Worm (Caenorhabditis elegans) whole organism, L1 larva: ENCODE data around the gene nmat-1.

Experiments used
- aha-1 ChIP-seq: fragments of 150-350 bp; optimal IDR thresholded peaks from 2 replicates; lab custom pipeline; 2014; ENCODE audit warnings: missing biosample characterization, missing genetic modification characterization
- aly-2 ChIP-seq: fragments of 150-350 bp; optimal IDR thresholded peaks from 2 replicates; lab custom pipeline; 2014; ENCODE audit warnings: missing biosample characterization, missing genetic modification characterization
- ama-1 ChIP-seq: fragments of 150-350 bp; optimal IDR thresholded peaks from 2 replicates; lab custom pipeline; 2014
- ceh-63 ChIP-seq: fragments of 200-800 bp; sonication (Bioruptor generic); optimal IDR thresholded peaks from 2 replicates; lab custom pipeline; 2018; ENCODE audit warnings: mild to moderate bottlenecking, missing genetic modification characterization, missing compliant biosample characterization
- ceh-8 ChIP-seq: fragments of 200-800 bp; sonication (Bioruptor generic); optimal IDR thresholded peaks from 2 replicates; lab custom pipeline; 2018; ENCODE audit warnings: mild to moderate bottlenecking, missing genetic modification characterization, moderate library complexity, missing compliant biosample characterization
- ceh-90 ChIP-seq: sonication (generic microtip); optimal IDR thresholded peaks from 2 replicates; lab custom pipeline; 2016; ENCODE audit warnings: missing genetic modification characterization, missing compliant biosample characterization
- ces-1 ChIP-seq: fragments of 150-350 bp; optimal IDR thresholded peaks from 2 replicates; lab custom pipeline; 2014; ENCODE audit warnings: missing biosample characterization, missing genetic modification reagents, missing genetic modification characterization
- efl-1 ChIP-seq, 4 experiments: fragments of 150-350 bp; optimal IDR thresholded peaks in 3 of 4; peaks in 1 of 4; 1 replicate in 1 of 4; 2 replicates in 3 of 4; lab custom pipeline; 2014; ENCODE audit warnings: missing biosample characterization in 2 of 4, missing genetic modification characterization in 2 of 4, missing genetic modification reagents in 2 of 4
- efl-3 ChIP-seq: fragments of 200-800 bp; sonication (Bioruptor generic); optimal IDR thresholded peaks from 2 replicates; lab custom pipeline; 2018; ENCODE audit warnings: mild to moderate bottlenecking, missing genetic modification characterization, missing compliant biosample characterization
- egl-13 ChIP-seq: sonication (generic microtip); optimal IDR thresholded peaks from 2 replicates; lab custom pipeline; 2016; ENCODE audit warnings: missing genotype, missing genetic modification reagents, missing genetic modification characterization, missing compliant biosample characterization
- egl-27 ChIP-seq, 2 experiments: fragments of 150-350 bp in 1 of 2; sonication (generic microtip); optimal IDR thresholded peaks; 3 replicates each; lab custom pipeline; 2017 to 2018; ENCODE audit warnings: missing biosample characterization in 2 of 2, missing genetic modification characterization in 2 of 2, missing genetic modification reagents in 2 of 2
- elt-2 ChIP-seq: sonication (generic microtip); optimal IDR thresholded peaks from 2 replicates; lab custom pipeline; 2016; ENCODE audit warnings: missing genetic modification characterization, mild to moderate bottlenecking, inconsistent platforms, missing compliant biosample characterization, missing genetic modification reagents
- elt-3 ChIP-seq, 6 experiments: fragments of 150-350 bp in 1 of 6; sonication (generic microtip); optimal IDR thresholded peaks; 2 replicates each; lab custom pipeline; 2017 to 2018; ENCODE audit warnings: missing biosample characterization in 6 of 6, missing genetic modification characterization in 6 of 6, inconsistent platforms in 1 of 6
- fkh-10 ChIP-seq: sonication (generic microtip); optimal IDR thresholded peaks from 2 replicates; lab custom pipeline; 2017; ENCODE audit warnings: missing biosample characterization, missing genetic modification reagents, missing genetic modification characterization
- fkh-4 ChIP-seq: sonication (generic microtip); optimal IDR thresholded peaks from 2 replicates; lab custom pipeline; 2016; ENCODE audit warnings: missing compliant biosample characterization, missing genetic modification characterization, borderline replicate concordance
- fkh-8 ChIP-seq: sonication (generic microtip); optimal IDR thresholded peaks from 2 replicates; lab custom pipeline; 2016; ENCODE audit warnings: mild to moderate bottlenecking, missing genetic modification characterization, missing compliant biosample characterization
- hlh-4 ChIP-seq: sonication (generic microtip); optimal IDR thresholded peaks from 2 replicates; lab custom pipeline; 2016; ENCODE audit warnings: mild to moderate bottlenecking, missing genetic modification characterization, missing compliant biosample characterization
- irx-1 ChIP-seq: sonication (generic microtip); optimal IDR thresholded peaks from 2 replicates; lab custom pipeline; 2016; ENCODE audit warnings: missing genetic modification characterization, missing compliant biosample characterization
- lin-14 ChIP-seq: fragments of 200-800 bp; sonication (Bioruptor generic); optimal IDR thresholded peaks from 2 replicates; lab custom pipeline; 2018; ENCODE audit warnings: mild to moderate bottlenecking, missing genetic modification characterization, moderate library complexity, missing compliant biosample characterization
- lin-15B ChIP-seq: fragments of 150-350 bp; sonication (generic microtip); optimal IDR thresholded peaks from 3 replicates; lab custom pipeline; 2014; ENCODE audit warnings: missing biosample characterization, missing genetic modification characterization
- lsy-2 ChIP-seq, 2 experiments: fragments of 150-350 bp; optimal IDR thresholded peaks; 2 replicates each; lab custom pipeline; 2014; ENCODE audit warnings: missing biosample characterization in 2 of 2, missing genetic modification characterization in 2 of 2
- mab-9 ChIP-seq: fragments of 200-800 bp; sonication (Bioruptor generic); IDR thresholded peaks from 2 replicates; pipeline ENCODE4 v1.3.6; 2022; ENCODE audit warnings: missing genetic modification reagents, missing genetic modification characterization, missing compliant biosample characterization
- mdl-1 ChIP-seq, 2 experiments: fragments of 150-350 bp; optimal IDR thresholded peaks; 2 replicates each; lab custom pipeline; 2014 to 2017; ENCODE audit warnings: missing biosample characterization in 2 of 2, missing genetic modification characterization in 2 of 2, inconsistent platforms in 1 of 2
- nhr-11 ChIP-seq: fragments of 150-350 bp; optimal IDR thresholded peaks from 2 replicates; lab custom pipeline; 2014; ENCODE audit warnings: missing biosample characterization, missing genetic modification characterization
- nhr-19 ChIP-seq: fragments of 200-800 bp; sonication (Bioruptor generic); conservative IDR thresholded peaks from 2 replicates; pipeline ENCODE4 v1.3.6; 2022; ENCODE audit warnings: missing genetic modification characterization, missing compliant biosample characterization
- nhr-20 ChIP-seq: sonication (generic microtip); optimal IDR thresholded peaks from 2 replicates; lab custom pipeline; 2016; ENCODE audit warnings: mild to moderate bottlenecking, missing genetic modification characterization, missing compliant biosample characterization
- nhr-28 ChIP-seq: fragments of 150-350 bp; optimal IDR thresholded peaks from 2 replicates; lab custom pipeline; 2014; ENCODE audit warnings: missing biosample characterization, missing genetic modification characterization
- nhr-47 ChIP-seq: sonication (generic microtip); optimal IDR thresholded peaks from 2 replicates; lab custom pipeline; 2016; ENCODE audit warnings: mild to moderate bottlenecking, missing genetic modification characterization, moderate library complexity, missing compliant biosample characterization
- nhr-71 ChIP-seq: sonication (generic microtip); optimal IDR thresholded peaks from 2 replicates; lab custom pipeline; 2016; ENCODE audit warnings: mild to moderate bottlenecking, missing genetic modification characterization, moderate library complexity, missing compliant biosample characterization
- nhr-76 ChIP-seq: sonication (generic microtip); optimal IDR thresholded peaks from 2 replicates; lab custom pipeline; 2017; ENCODE audit warnings: missing biosample characterization, missing genetic modification characterization
- nhr-84 ChIP-seq: sonication (generic microtip); optimal IDR thresholded peaks from 2 replicates; lab custom pipeline; 2017; ENCODE audit warnings: missing biosample characterization, missing genetic modification characterization
- nhr-90 ChIP-seq: sonication (generic microtip); optimal IDR thresholded peaks from 2 replicates; lab custom pipeline; 2016; ENCODE audit warnings: mild to moderate bottlenecking, missing genetic modification characterization, missing compliant biosample characterization; ENCODE audit not compliant: poor library complexity
- rnt-1 ChIP-seq: sonication (generic microtip); optimal IDR thresholded peaks from 2 replicates; lab custom pipeline; 2016; ENCODE audit warnings: mild to moderate bottlenecking, missing genetic modification characterization, moderate library complexity, missing compliant biosample characterization
- snu-23 ChIP-seq: sonication (generic microtip); optimal IDR thresholded peaks from 2 replicates; lab custom pipeline; 2016; ENCODE audit warnings: missing genetic modification characterization, missing compliant biosample characterization
- sox-4 ChIP-seq: sonication (generic microtip); optimal IDR thresholded peaks from 2 replicates; lab custom pipeline; 2016; ENCODE audit warnings: missing genetic modification characterization, missing compliant biosample characterization
- sptf-1 ChIP-seq: fragments of 150-350 bp; optimal IDR thresholded peaks from 2 replicates; lab custom pipeline; 2014; ENCODE audit warnings: missing biosample characterization, missing genetic modification characterization
- tbx-2 ChIP-seq: sonication (generic microtip); optimal IDR thresholded peaks from 2 replicates; lab custom pipeline; 2016; ENCODE audit warnings: missing genetic modification characterization, missing compliant biosample characterization
- unc-62 ChIP-seq: fragments of 150-350 bp; optimal IDR thresholded peaks from 2 replicates; lab custom pipeline; 2014; ENCODE audit warnings: missing biosample characterization, missing genetic modification reagents, missing genetic modification characterization
- unc-98 ChIP-seq: fragments of 200-800 bp; sonication (Bioruptor generic); IDR thresholded peaks from 2 replicates; pipeline ENCODE4 v1.3.6; 2022; ENCODE audit warnings: missing genetic modification characterization, missing compliant biosample characterization
- vab-15 ChIP-seq: sonication (generic microtip); optimal IDR thresholded peaks from 2 replicates; lab custom pipeline; 2017; ENCODE audit warnings: missing genotype, mild to moderate bottlenecking, missing genetic modification characterization, missing compliant biosample characterization
- xbp-1 ChIP-seq: sonication (generic microtip); optimal IDR thresholded peaks from 2 replicates; lab custom pipeline; 2016; ENCODE audit warnings: missing genetic modification characterization, missing compliant biosample characterization
- zag-1 ChIP-seq: fragments of 150-350 bp; optimal IDR thresholded peaks from 2 replicates; lab custom pipeline; 2014; ENCODE audit warnings: missing biosample characterization, missing genetic modification characterization
- zip-4 ChIP-seq: fragments of 200-800 bp; sonication (Bioruptor generic); optimal IDR thresholded peaks from 2 replicates; lab custom pipeline; 2018; ENCODE audit warnings: mild to moderate bottlenecking, missing genetic modification characterization, moderate library complexity, missing compliant biosample characterization
- ztf-4 ChIP-seq: fragments of 150-350 bp; optimal IDR thresholded peaks from 2 replicates; lab custom pipeline; 2014; ENCODE audit warnings: missing biosample characterization, missing genetic modification characterization

Gene nmat-1

DNA sequence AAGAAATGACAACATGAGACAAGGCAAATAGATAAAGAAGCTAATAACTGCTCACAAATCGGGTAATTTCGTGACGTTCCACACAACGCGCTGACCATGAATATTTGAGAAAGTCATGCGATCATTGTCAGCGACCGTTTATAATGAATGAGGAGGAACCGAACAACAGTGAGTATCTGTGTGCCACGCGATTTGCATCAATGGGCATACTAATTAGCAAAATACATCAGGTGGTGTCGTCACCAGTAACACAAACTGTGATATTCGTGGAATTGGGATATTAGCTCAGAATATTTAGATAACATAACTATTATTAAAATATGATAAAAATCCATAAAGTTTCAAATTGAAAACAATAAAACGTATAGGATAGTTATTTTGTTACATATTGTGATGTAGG lies 16.8 kb upstream of the nmat-1 start (continued):
- TF ChIP-seq aha-1 (tag; lab: Kevin White, UChicago) (no peak), xbp-1 (tag; lab: Kevin White, UChicago) (no peak), fkh-10 (GFP tag; lab: Kevin White, UChicago) (no peak), ceh-63 (GFP tag; lab: Kevin White, UChicago) (no peak), egl-13 (tag; lab: Kevin White, UChicago) (no peak), ceh-8 (GFP tag; lab: Kevin White, UChicago) (peak; percentile 73), lsy-2 (tag; optimal IDR thresholded peaks at IDR 0.05; lab: Kevin White, UChicago) (no peak), elt-2 (no peak), sox-4 (peak; percentile 22), elt-3 (tag; optimal IDR thresholded peaks at IDR 0.05; lab: Kevin White, UChicago) (no peak)

ce11 chrX:12033937-12034336 lies 16.1 kb upstream of the nmat-1 start, which contains the start of gene tsp-20:
Gene tsp-20, minus strand, starts transcription at chrX:12034037.
- TF ChIP-seq rnt-1 (tag; lab: Kevin White, UChicago) (no peak), sptf-1 (tag; lab: Kevin White, UChicago) (no peak), egl-27 (tag; optimal IDR thresholded peaks at IDR 0.05; lab: Kevin White, UChicago) (no peak), ceh-90 (tag; lab: Kevin White, UChicago) (no peak), ces-1 (no peak), nhr-71 (no peak), mdl-1 (tag; optimal IDR thresholded peaks at IDR 0.05; lab: Kevin White, UChicago) (no peak), unc-98 (no peak), nhr-20 (no peak), ztf-4 (tag; lab: Kevin White, UChicago) (no peak), irx-1 (tag; lab: Kevin White, UChicago) (no peak)

DNA sequence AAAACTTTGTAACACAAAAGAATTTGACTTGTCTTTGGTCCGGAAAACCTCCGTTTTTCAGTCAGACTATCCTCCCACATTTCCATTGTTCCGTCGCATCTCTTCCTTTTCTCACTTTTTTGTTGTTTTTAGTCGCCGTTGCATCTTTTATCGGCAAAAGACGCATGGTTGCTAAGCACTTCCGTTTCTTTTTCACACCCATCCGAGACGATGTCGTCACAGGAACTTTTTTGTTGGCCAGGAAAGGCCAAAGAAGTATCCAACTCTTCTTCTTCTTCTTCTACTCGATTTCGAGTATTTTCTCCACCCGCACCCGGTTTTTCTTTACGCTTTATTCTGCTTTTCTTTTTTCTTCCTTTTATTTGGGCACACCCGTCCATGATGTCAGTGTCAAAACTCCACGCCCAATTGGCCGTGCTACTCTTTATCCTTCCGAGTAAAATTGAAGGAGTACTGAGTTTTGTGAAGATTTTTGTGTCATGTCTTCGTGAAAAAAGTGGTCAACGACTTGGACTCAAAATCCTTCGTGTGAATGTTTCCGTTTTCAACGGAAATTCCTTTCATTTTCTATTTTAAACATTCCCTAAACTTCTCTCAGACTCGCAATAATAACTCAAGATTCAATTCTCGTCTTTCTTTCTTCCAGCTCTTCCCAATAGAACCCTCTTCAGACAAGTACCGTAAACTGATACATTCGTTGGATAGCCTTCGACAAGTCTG lies 7.4 kb upstream of the nmat-1 start, which contains the start of gene B0198.2:
TSS of gene B0198.2 (plus strand) at position 670 of the 720 bp plus-strand sequence.
- no peak for TF ChIP-seq sptf-1 (tag; lab: Kevin White, UChicago)
- peak; percentile 62 for TF ChIP-seq lin-14 (GFP tag; lab: Kevin White, UChicago)
- peak; percentile 65 for TF ChIP-seq fkh-10 (GFP tag; lab: Kevin White, UChicago)
- TF ChIP-seq lin-15B (tag; lab: Kevin White, UChicago), result no peak
- TF ChIP-seq unc-98, result no peak
- no peak for TF ChIP-seq nhr-11
- no peak for TF ChIP-seq efl-3 (GFP tag; lab: Kevin White, UChicago)
- TF ChIP-seq nhr-76, result no peak
- TF ChIP-seq efl-1 (optimal IDR thresholded peaks at IDR 0.05; lab: Kevin White, UChicago), result no peak
- TF ChIP-seq efl-1 (GFP tag; optimal IDR thresholded peaks at IDR 0.05 in 1 of 2; lab: Kevin White, UChicago), result peak in 1 of 2 experiments; percentile 13
- no peak for TF ChIP-seq vab-15 (tag; lab: Kevin White, UChicago)
- no peak for TF ChIP-seq ztf-4 (tag; lab: Kevin White, UChicago)
- no peak for TF ChIP-seq sox-4
- TF ChIP-seq irx-1 (tag; lab: Kevin White, UChicago), result peak; percentile 36
- no peak for TF ChIP-seq zag-1 (tag; lab: Kevin White, UChicago)
- no peak for TF ChIP-seq nhr-90 (tag; lab: Kevin White, UChicago)
- no peak for TF ChIP-seq ceh-63 (GFP tag; lab: Kevin White, UChicago)
- no peak for TF ChIP-seq nhr-84 (tag; lab: Kevin White, UChicago)

ce11 chrX:12022496-12022895 lies 4.7 kb upstream of the nmat-1 start:
- TF ChIP-seq aly-2 (tag; lab: Kevin White, UChicago) (no peak), elt-2 (no peak), hlh-4 (tag; lab: Kevin White, UChicago) (peak; percentile 100), mab-9 (GFP tag; lab: Robert Waterston, UW) (no peak), nhr-28 (tag; lab: Kevin White, UChicago) (no peak), tbx-2 (tag; lab: Kevin White, UChicago) (no peak), zag-1 (tag; lab: Kevin White, UChicago) (no peak), unc-98 (no peak), fkh-10 (GFP tag; lab: Kevin White, UChicago) (no peak), nhr-71 (peak; percentile 43), nhr-47 (tag; lab: Kevin White, UChicago) (peak; percentile 30), nhr-19 (GFP tag; lab: Robert Waterston, UW) (no peak), fkh-4 (tag; lab: Kevin White, UChicago) (no peak), unc-62 (no peak), fkh-8 (tag; lab: Kevin White, UChicago) (no peak), ztf-4 (tag; lab: Kevin White, UChicago) (no peak), snu-23 (GFP tag; lab: Kevin White, UChicago) (no peak), ama-1 (lab: Kevin White, UChicago) (no peak), zip-4 (GFP tag; lab: Kevin White, UChicago) (no peak)
